Worm (Caenorhabditis elegans) whole organism, L2 larva: ENCODE measurements around the gene tag-250.

Source experiments
- ZK546.5 ChIP-seq: sonication (generic microtip); optimal IDR thresholded peaks from 2 replicates; lab custom pipeline; 2017; ENCODE audit warnings: missing biosample characterization, missing genetic modification characterization
- aly-2 ChIP-seq: fragments of 150-350 bp; optimal IDR thresholded peaks from 2 replicates; lab custom pipeline; 2014; ENCODE audit warnings: missing biosample characterization, missing genetic modification characterization
- ama-1 ChIP-seq: fragments of 150-350 bp; optimal IDR thresholded peaks from 2 replicates; lab custom pipeline; 2018; ENCODE audit warnings: inconsistent platforms
- dmd-4 ChIP-seq: sonication (generic microtip); optimal IDR thresholded peaks from 2 replicates; lab custom pipeline; 2017; ENCODE audit warnings: missing biosample characterization, missing genetic modification characterization
- egl-27 ChIP-seq: sonication (generic microtip); optimal IDR thresholded peaks from 3 replicates; lab custom pipeline; 2017; ENCODE audit warnings: missing biosample characterization, missing genetic modification reagents, missing genetic modification characterization
- nhr-25 ChIP-seq: fragments of 150-350 bp; sonication (generic microtip); optimal IDR thresholded peaks from 3 replicates; lab custom pipeline; 2014; ENCODE audit warnings: missing biosample characterization, missing genetic modification characterization
- skn-1 ChIP-seq: sonication (generic microtip); optimal IDR thresholded peaks from 2 replicates; lab custom pipeline; 2017; ENCODE audit warnings: missing biosample characterization, missing genetic modification characterization
- snpc-4 ChIP-seq: fragments of 150-350 bp; optimal IDR thresholded peaks from 2 replicates; lab custom pipeline; 2014; ENCODE audit warnings: missing biosample characterization, missing genetic modification characterization
- unc-62 ChIP-seq: fragments of 150-350 bp; optimal IDR thresholded peaks from 2 replicates; lab custom pipeline; 2014; ENCODE audit warnings: missing biosample characterization, missing genetic modification reagents, missing genetic modification characterization

- TF ChIP-seq nhr-25 (tag; lab: Kevin White, UChicago) (no peak), aly-2 (tag; lab: Kevin White, UChicago) (no peak), egl-27 (tag; lab: Kevin White, UChicago) (no peak), ZK546.5 (no peak), unc-62 (GFP tag; lab: Kevin White, UChicago) (no peak), dmd-4 (tag; lab: Kevin White, UChicago) (no peak), skn-1 (tag; lab: Kevin White, UChicago) (no peak), ama-1 (lab: Kevin White, UChicago) (peak; percentile 76), snpc-4 (tag; lab: Kevin White, UChicago) (no peak)
Observed at ce11 chrIII:7950447-7950846, 25.7 kb upstream of the tag-250 start.
